Worm (Caenorhabditis elegans): Measurements from ENCODE around the gene tost-1.
"Not testable (repeated sequence)": the region's sequence is repeated elsewhere in the genome, so short reads cannot be mapped to it uniquely, and the experiment has no call there.

- TF ChIP-seq blmp-1 (tag; optimal IDR thresholded peaks at IDR 0.05); mep-1 (tag; optimal IDR thresholded peaks at IDR 0.05); nhr-12 (tag; optimal IDR thresholded peaks at IDR 0.05); unc-62 (GFP tag; optimal IDR thresholded peaks at IDR 0.05); pha-4 (tag; optimal IDR thresholded peaks at IDR 0.05); tbx-8 (GFP tag; optimal IDR thresholded peaks at IDR 0.05); elt-3 (tag; optimal IDR thresholded peaks at IDR 0.05); lin-32 (GFP tag; optimal IDR thresholded peaks at IDR 0.05): not testable (repeated sequence)
Measured at ce11 chrIII:4922020-4922419, 43.9 kb upstream of the tost-1 start, which contains the start of gene mmab-1.
